Worm (Caenorhabditis elegans): ENCODE measurements around the gene Y43F8B.18.

The Y43F8B.18 gene

ce11 chrV:19521351-19522278 is 35.8 kb downstream of the Y43F8B.18 start (continued):
- TF ChIP-seq dmd-6 (GFP tag; IDR thresholded peaks at IDR 0.05), result peak; percentile 65
- peak; percentile 37 for TF ChIP-seq nhr-28 (tag; optimal IDR thresholded peaks at IDR 0.05)
- no peak for TF ChIP-seq nhr-10 (tag; optimal IDR thresholded peaks at IDR 0.05)
- no peak for TF ChIP-seq snpc-1.2 (GFP tag; IDR thresholded peaks at IDR 0.05)
- no peak for TF ChIP-seq zag-1 (tag; optimal IDR thresholded peaks at IDR 0.05)
- no peak for TF ChIP-seq zfp-2 (tag; optimal IDR thresholded peaks at IDR 0.05)
- TF ChIP-seq hif-1 (tag; optimal IDR thresholded peaks at IDR 0.05), result peak in 1 of 2 experiments; percentile 57
- TF ChIP-seq cey-2 (tag; optimal IDR thresholded peaks at IDR 0.05; ENCODE audit: borderline replicate concordance, insufficient read depth), result no peak
- TF ChIP-seq hlh-30 (tag; optimal IDR thresholded peaks at IDR 0.05; ENCODE audit: insufficient read depth), result peak; percentile 87
- TF ChIP-seq mes-2 (tag; optimal IDR thresholded peaks at IDR 0.05; ENCODE audit: poor library complexity, severe bottlenecking), result no peak
- TF ChIP-seq aha-1 (tag), result peak; percentile 94
- no peak for TF ChIP-seq nhr-11 (tag; optimal IDR thresholded peaks at IDR 0.05)
- no peak for TF ChIP-seq dmd-8 (GFP tag; IDR thresholded peaks at IDR 0.05)
- peak in 1 of 2 experiments; percentile 32 for TF ChIP-seq lsy-2 (tag; optimal IDR thresholded peaks at IDR 0.05)
- no peak for TF ChIP-seq nhr-102 (tag; optimal IDR thresholded peaks at IDR 0.05)
- TF ChIP-seq php-3 (GFP tag; IDR thresholded peaks at IDR 0.05), result peak; percentile 39; the same call in 1 of the 2 replicates
- no peak for TF ChIP-seq nhr-237 (tag; optimal IDR thresholded peaks at IDR 0.05)
- TF ChIP-seq R02D3.7 (tag; optimal IDR thresholded peaks at IDR 0.05), result no peak
- 0 out of 2 replicates have a peak, but pooled peaks have one; percentile 35 for TF ChIP-seq mdt-29 (GFP tag; IDR thresholded peaks at IDR 0.05)
- no peak for TF ChIP-seq nhr-6 (tag; optimal IDR thresholded peaks at IDR 0.05)
- no peak for TF ChIP-seq lin-13 (GFP tag; optimal IDR thresholded peaks at IDR 0.05)
- TF ChIP-seq madf-9 (GFP tag; conservative IDR thresholded peaks at IDR 0.05), result peak; percentile 55; the same call in 1 of the 2 replicates
- peak; percentile 70 for TF ChIP-seq ceh-20 (GFP tag; IDR thresholded peaks at IDR 0.05)
- TF ChIP-seq arid-1 (GFP tag; conservative IDR thresholded peaks at IDR 0.05), result peak; percentile 35; the same call in 1 of the 2 replicates
- TF ChIP-seq nhr-76 (tag; optimal IDR thresholded peaks at IDR 0.05), result no peak
- TF ChIP-seq mdl-1 (tag; optimal IDR thresholded peaks at IDR 0.05), result peak; percentile 46 to 76
- TF ChIP-seq egl-27 (tag; optimal IDR thresholded peaks at IDR 0.05), result no peak
- TF ChIP-seq ceh-28 (tag; optimal IDR thresholded peaks at IDR 0.05), result no peak
- no peak for TF ChIP-seq Y5F2A.4 (GFP tag; optimal IDR thresholded peaks at IDR 0.05)
- no peak for TF ChIP-seq ceh-44 (GFP tag; IDR thresholded peaks at IDR 0.05)
- TF ChIP-seq F44E2.7 (GFP tag; IDR thresholded peaks at IDR 0.05), result no peak
- TF ChIP-seq fkh-10 (GFP tag; optimal IDR thresholded peaks at IDR 0.05), result no peak
- TF ChIP-seq T26A8.4 (GFP tag; IDR thresholded peaks at IDR 0.05), result peak; percentile 77
- no peak for TF ChIP-seq mxl-2 (GFP tag; conservative IDR thresholded peaks at IDR 0.05)
- TF ChIP-seq nhr-111 (GFP tag; optimal IDR thresholded peaks at IDR 0.05), result no peak
- no peak for TF ChIP-seq tra-1 (GFP tag; IDR thresholded peaks at IDR 0.05)
- TF ChIP-seq hmg-1.1 (GFP tag; IDR thresholded peaks at IDR 0.05), result peak; percentile 45; the same call in 1 of the 2 replicates
- TF ChIP-seq lin-1 (GFP tag; IDR thresholded peaks at IDR 0.05), result no peak
- TF ChIP-seq hlh-11 (tag; optimal IDR thresholded peaks at IDR 0.05), result peak; percentile 43
- TF ChIP-seq Y48G9A.11 (GFP tag; IDR thresholded peaks at IDR 0.05), result 0 out of 2 replicates have a peak, but pooled peaks have one; percentile 34
- TF ChIP-seq spr-1 (tag; optimal IDR thresholded peaks at IDR 0.05), result peak; percentile 42
- TF ChIP-seq nhr-48 (tag; optimal IDR thresholded peaks at IDR 0.05), result peak; percentile 15
- TF ChIP-seq snpc-4 (tag; optimal IDR thresholded peaks at IDR 0.05), result no peak
- no peak for TF ChIP-seq dmd-9 (GFP tag; IDR thresholded peaks at IDR 0.05)
- TF ChIP-seq ZK337.2 (GFP tag; IDR thresholded peaks at IDR 0.05), result no peak
- TF ChIP-seq nhr-25 (tag; optimal IDR thresholded peaks at IDR 0.05; ENCODE audit: borderline replicate concordance, insufficient read depth), result no peak
- TF ChIP-seq F26F4.8 (GFP tag; conservative IDR thresholded peaks at IDR 0.05), result 0 out of 2 replicates have a peak, but pooled peaks have one; percentile 2
- TF ChIP-seq duxl-1 (tag; optimal IDR thresholded peaks at IDR 0.05; ENCODE audit: poor library complexity), result no peak

All from whole organism, L4 larva.